Fruit fly (Drosophila melanogaster) whole organism, embryonic: ENCODE results near the gene CG15212.

ENCODE experiments used
- Eip74EF ChIP-seq, 2 experiments: fragments of 200-800 bp in 1 of 2; fragments of >200 bp in 1 of 2; sonication (Bioruptor generic) in 1 of 2; optimal IDR thresholded peaks; 2 replicates each; lab custom pipeline; 2017 to 2019; ENCODE audit warnings: missing biosample characterization in 2 of 2, missing genetic modification characterization in 2 of 2, mild to moderate bottlenecking in 1 of 2, moderate library complexity in 1 of 2
- Rx ChIP-seq: fragments of 200-800 bp; sonication (Bioruptor generic); IDR thresholded peaks from 2 replicates; pipeline ENCODE4 v1.3.6; 2022; ENCODE audit warnings: missing biosample characterization, missing genetic modification characterization
- aop ChIP-seq: fragments of 200-800 bp; sonication (Bioruptor generic); IDR thresholded peaks from 2 replicates; pipeline ENCODE4 v1.3.6; 2022; ENCODE audit warnings: missing biosample characterization, missing genetic modification characterization
- maf-S ChIP-seq: fragments of 200-800 bp; sonication (Bioruptor generic); optimal IDR thresholded peaks from 2 replicates; lab custom pipeline; 2016; ENCODE audit warnings: missing biosample characterization, missing genetic modification characterization

dm6 chr3L:5102050-5102449, 29.3 kb upstream of the CG15212 start:
- TF ChIP-seq Rx (GFP tag; lab: Robert Waterston, UW) (no peak), Eip74EF (GFP tag; optimal IDR thresholded peaks at IDR 0.05; lab: Kevin White, UChicago) (no peak), maf-S (GFP tag; lab: Kevin White, UChicago) (no peak), aop (GFP tag; lab: Robert Waterston, UW) (no peak)
